Worm (Caenorhabditis elegans): ENCODE data around the gene srp-1.

The srp-1 gene

ce11 chrV:801555-802060, 48.5 kb downstream of the srp-1 start:
- TF ChIP-seq sea-1 (GFP tag; conservative IDR thresholded peaks at IDR 0.05) = no peak
- no peak for TF ChIP-seq scrt-1 (GFP tag; IDR thresholded peaks at IDR 0.05)
- no peak for TF ChIP-seq hmbx-1 (tag; optimal IDR thresholded peaks at IDR 0.05)
- no peak for TF ChIP-seq B0310.2 (tag; optimal IDR thresholded peaks at IDR 0.05)
- TF ChIP-seq tbx-37 (GFP tag; conservative IDR thresholded peaks at IDR 0.05) = no peak
- no peak for TF ChIP-seq tra-4 (tag; optimal IDR thresholded peaks at IDR 0.05)
- TF ChIP-seq hmg-4 (GFP tag; optimal IDR thresholded peaks at IDR 0.05) = no peak
- no peak for TF ChIP-seq ceh-36 (tag; optimal IDR thresholded peaks at IDR 0.05)
- no peak for TF ChIP-seq pes-1 (GFP tag; IDR thresholded peaks at IDR 0.05)
- TF ChIP-seq hnd-1 (tag; optimal IDR thresholded peaks at IDR 0.05) = no peak
- no peak for TF ChIP-seq ceh-13 (GFP tag; optimal IDR thresholded peaks at IDR 0.05)
- no peak for TF ChIP-seq ets-7 (tag; optimal IDR thresholded peaks at IDR 0.05)
- no peak for TF ChIP-seq F13C5.2 (tag; optimal IDR thresholded peaks at IDR 0.05)
- TF ChIP-seq ama-1 (optimal IDR thresholded peaks at IDR 0.05) = no peak

ce11 chrV:802726-803125, 49.6 kb downstream of the srp-1 start:
- TF ChIP-seq ceh-36 (tag; optimal IDR thresholded peaks at IDR 0.05) = no peak
- TF ChIP-seq hmg-4 (GFP tag; optimal IDR thresholded peaks at IDR 0.05) = no peak
- TF ChIP-seq hmbx-1 (tag; optimal IDR thresholded peaks at IDR 0.05) = no peak
- TF ChIP-seq aly-1 (tag; optimal IDR thresholded peaks at IDR 0.05) = no peak
- no peak for TF ChIP-seq tbx-11 (GFP tag; IDR thresholded peaks at IDR 0.05)
- TF ChIP-seq ceh-13 (GFP tag; optimal IDR thresholded peaks at IDR 0.05) = no peak
- TF ChIP-seq B0310.2 (tag; optimal IDR thresholded peaks at IDR 0.05) = no peak
- TF ChIP-seq ama-1 (optimal IDR thresholded peaks at IDR 0.05) = no peak
- no peak for TF ChIP-seq ets-7 (tag; optimal IDR thresholded peaks at IDR 0.05)
- no peak for TF ChIP-seq tra-4 (tag; optimal IDR thresholded peaks at IDR 0.05)
- TF ChIP-seq flt-1 (GFP tag; IDR thresholded peaks at IDR 0.05) = no peak

DNA sequence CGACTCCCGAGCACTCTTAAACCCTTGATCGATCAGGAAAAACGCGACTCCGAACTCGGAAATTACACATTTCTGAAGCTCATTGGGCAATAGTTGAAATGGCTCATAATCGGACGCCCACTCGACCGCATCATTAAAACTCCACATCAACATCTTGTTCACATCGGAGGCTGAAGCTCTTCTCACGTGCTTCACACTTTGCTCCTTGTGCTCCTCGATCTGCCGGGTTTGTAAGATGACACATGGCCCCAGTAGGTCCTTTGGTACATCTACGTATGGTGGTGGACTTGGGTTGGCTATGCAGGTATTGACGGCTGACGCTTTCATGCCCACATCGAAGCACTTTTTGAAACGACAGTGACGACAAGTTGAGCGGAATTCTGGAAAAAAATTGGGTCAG, 50.4 kb downstream of the srp-1 start:
- TF ChIP-seq B0310.2 (tag; optimal IDR thresholded peaks at IDR 0.05) = no peak
- no peak for TF ChIP-seq F13C5.2 (tag; optimal IDR thresholded peaks at IDR 0.05)
- no peak for TF ChIP-seq scrt-1 (GFP tag; IDR thresholded peaks at IDR 0.05)
- TF ChIP-seq ceh-13 (GFP tag; optimal IDR thresholded peaks at IDR 0.05) = no peak
- no peak for TF ChIP-seq ets-7 (tag; optimal IDR thresholded peaks at IDR 0.05)
- no peak for TF ChIP-seq ama-1 (optimal IDR thresholded peaks at IDR 0.05)

DNA sequence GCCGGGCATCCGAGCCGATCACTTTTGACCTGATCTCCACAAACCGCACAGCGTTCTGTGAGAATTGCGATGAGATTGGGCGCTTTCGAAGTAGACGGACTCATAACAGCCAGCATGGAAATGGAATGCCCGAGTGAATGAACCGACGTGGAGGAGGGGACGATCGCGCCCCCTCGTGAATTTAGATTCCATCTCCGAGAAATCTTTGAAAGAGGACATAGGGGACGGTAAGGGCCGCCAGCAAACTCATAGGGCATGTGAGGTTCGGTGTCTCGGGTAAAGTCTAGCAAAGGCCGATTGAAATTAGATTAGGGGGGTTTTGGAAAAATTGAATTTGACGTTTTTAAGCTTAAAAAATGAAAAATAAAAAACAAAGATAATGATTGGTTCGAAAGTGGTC, 51.4 kb downstream of the srp-1 start, which contains the start of gene nhr-270:
Gene nhr-270, minus strand, starts transcription at position 257 of the 400 bp plus-strand sequence.
- TF ChIP-seq tbx-11 (GFP tag; IDR thresholded peaks at IDR 0.05) (no peak), F13C5.2 (tag; optimal IDR thresholded peaks at IDR 0.05) (no peak), pes-1 (GFP tag; IDR thresholded peaks at IDR 0.05) (no peak), tbx-37 (GFP tag; conservative IDR thresholded peaks at IDR 0.05) (no peak), ets-7 (tag; optimal IDR thresholded peaks at IDR 0.05) (no peak)
